Worm (Caenorhabditis elegans): ENCODE results near the gene ZC239.20.
"Not testable (repeated sequence)": the region's sequence is repeated elsewhere in the genome, so short reads cannot be mapped to it uniquely, and the experiment has no call there.

The ZC239.20 gene

ce11 chrII:3191544-3191943, 14.8 kb downstream of the ZC239.20 start, which contains the start of gene Y27F2A.9:
Y27F2A.9 (minus strand) TSS chrII:3191644.
- not testable (repeated sequence) for TF ChIP-seq ceh-8 (GFP tag; optimal IDR thresholded peaks at IDR 0.05); nhr-12 (tag; optimal IDR thresholded peaks at IDR 0.05); sptf-1 (tag; optimal IDR thresholded peaks at IDR 0.05)

ce11 chrII:3189038-3189437, 17.3 kb downstream of the ZC239.20 start, which contains the start of gene Y27F2A.11:
Y27F2A.11 (plus strand) TSS chrII:3189338.
- TF ChIP-seq nhr-90 (tag; optimal IDR thresholded peaks at IDR 0.05; ENCODE audit: poor library complexity); pag-3 (tag; optimal IDR thresholded peaks at IDR 0.05; ENCODE audit: borderline replicate concordance, insufficient read depth); nhr-47 (tag; optimal IDR thresholded peaks at IDR 0.05): not testable (repeated sequence)

ce11 chrII:3185848-3186247, 20.5 kb downstream of the ZC239.20 start:
- no peak for TF ChIP-seq egl-27 (tag; optimal IDR thresholded peaks at IDR 0.05)
- TF ChIP-seq pax-3 (tag; optimal IDR thresholded peaks at IDR 0.05) = no peak
- TF ChIP-seq lin-14 (GFP tag; optimal IDR thresholded peaks at IDR 0.05) = no peak
- no peak for TF ChIP-seq nhr-12 (tag; optimal IDR thresholded peaks at IDR 0.05)
- no peak for TF ChIP-seq nhr-11 (tag; optimal IDR thresholded peaks at IDR 0.05)
- no peak for TF ChIP-seq nhr-84 (tag; optimal IDR thresholded peaks at IDR 0.05)
- TF ChIP-seq nhr-71 (tag; optimal IDR thresholded peaks at IDR 0.05) = no peak
- no peak for TF ChIP-seq sptf-1 (tag; optimal IDR thresholded peaks at IDR 0.05)

- not testable (repeated sequence) for TF ChIP-seq irx-1 (tag; optimal IDR thresholded peaks at IDR 0.05); ces-1 (GFP tag; optimal IDR thresholded peaks at IDR 0.05); unc-62 (GFP tag; optimal IDR thresholded peaks at IDR 0.05)
These were observed 21.5 kb downstream of the ZC239.20 start, which contains the start of gene sri-78 for ce11 chrII:3184858-3185257. sri-78 (plus strand) TSS chrII:3185158.

- not testable (repeated sequence) for TF ChIP-seq nhr-77 (tag; optimal IDR thresholded peaks at IDR 0.05); efl-1 (optimal IDR thresholded peaks at IDR 0.05); efl-1 (GFP tag; optimal IDR thresholded peaks at IDR 0.05 in 1 of 2); aly-2 (tag; optimal IDR thresholded peaks at IDR 0.05)
These were observed 23.0 kb downstream of the ZC239.20 start, which contains the start of the genes Y27F2A.6 and Y27F2A.8 for ce11 chrII:3183300-3183840. Y27F2A.6 (minus strand) TSS chrII:3183400. Y27F2A.8 (plus strand) TSS chrII:3183790.

- TF ChIP-seq nhr-77 (tag; optimal IDR thresholded peaks at IDR 0.05); sup-37 (GFP tag; optimal IDR thresholded peaks at IDR 0.05); nhr-85 (tag): not testable (repeated sequence)
These were observed 28.7 kb downstream of the ZC239.20 start, which contains the start of gene sri-40 for ce11 chrII:3177663-3178062. sri-40 (plus strand) TSS chrII:3177963.

ce11 chrII:3172176-3172575, 34.1 kb downstream of the ZC239.20 start, which contains the start of gene Y27F2A.10:
Y27F2A.10 (minus strand) TSS chrII:3172276.
- TF ChIP-seq C16A3.4 (tag; optimal IDR thresholded peaks at IDR 0.05) (no peak), egl-27 (tag; optimal IDR thresholded peaks at IDR 0.05) (no peak), tbx-2 (tag; optimal IDR thresholded peaks at IDR 0.05) (no peak), C34B4.2 (tag; optimal IDR thresholded peaks at IDR 0.05) (no peak), jun-1 (tag; optimal IDR thresholded peaks at IDR 0.05) (no peak), efl-1 (optimal IDR thresholded peaks at IDR 0.05) (no peak), efl-1 (GFP tag; optimal IDR thresholded peaks at IDR 0.05 in 1 of 2) (no peak), ztf-11 (tag; optimal IDR thresholded peaks at IDR 0.05) (no peak), egl-13 (tag; optimal IDR thresholded peaks at IDR 0.05) (no peak), nhr-19 (GFP tag; conservative IDR thresholded peaks at IDR 0.05) (no peak), pqm-1 (tag; optimal IDR thresholded peaks at IDR 0.05) (no peak), nhr-12 (tag; optimal IDR thresholded peaks at IDR 0.05) (no peak), ztf-4 (tag; optimal IDR thresholded peaks at IDR 0.05) (no peak), aly-2 (tag; optimal IDR thresholded peaks at IDR 0.05) (no peak), nhr-28 (tag; optimal IDR thresholded peaks at IDR 0.05) (no peak), snu-23 (GFP tag; optimal IDR thresholded peaks at IDR 0.05) (no peak), nhr-85 (tag) (no peak), ces-1 (GFP tag; optimal IDR thresholded peaks at IDR 0.05) (no peak), Y116A8C.19 (tag; optimal IDR thresholded peaks at IDR 0.05; ENCODE audit: borderline replicate concordance) (no peak)

All from whole organism, L1 larva.